Worm (Caenorhabditis elegans): ENCODE data around the gene srlf-12.
A peak's percentile ranks its signal among the peaks of the same experiment; 100 is the strongest.

srlf-12 gene

DNA sequence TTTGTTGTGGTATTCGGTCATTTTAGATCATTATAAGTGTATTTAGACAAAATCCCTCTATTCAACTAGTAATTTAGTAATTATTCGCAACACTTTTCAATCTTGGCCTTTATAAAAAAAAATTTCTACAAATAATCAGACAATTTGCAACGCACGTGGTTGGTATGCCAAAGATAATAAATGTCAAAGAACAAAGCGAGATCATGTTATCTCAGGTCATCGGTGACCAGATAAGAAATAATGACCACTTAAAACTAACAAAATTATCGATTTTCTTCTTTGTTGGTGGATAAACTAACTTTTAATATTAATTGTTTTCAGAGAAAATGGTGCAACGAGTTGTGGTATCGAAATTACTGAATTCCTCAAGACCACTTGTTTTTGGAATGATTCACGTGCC, 10.7 kb downstream of the srlf-12 start, which contains the start of gene F13E9.13:
TSS of gene F13E9.13 (plus strand) at position 317 of the 400 bp plus-strand sequence.
- TF ChIP-seq dmd-4 (tag; optimal IDR thresholded peaks at IDR 0.05) (no peak), ceh-82 (tag; optimal IDR thresholded peaks at IDR 0.05) (no peak), fos-1 (tag; optimal IDR thresholded peaks at IDR 0.05) (peak; percentile 24), sma-9 (GFP tag; optimal IDR thresholded peaks at IDR 0.05) (peak; percentile 46), sma-9 (tag; optimal IDR thresholded peaks at IDR 0.05) (no peak)

DNA sequence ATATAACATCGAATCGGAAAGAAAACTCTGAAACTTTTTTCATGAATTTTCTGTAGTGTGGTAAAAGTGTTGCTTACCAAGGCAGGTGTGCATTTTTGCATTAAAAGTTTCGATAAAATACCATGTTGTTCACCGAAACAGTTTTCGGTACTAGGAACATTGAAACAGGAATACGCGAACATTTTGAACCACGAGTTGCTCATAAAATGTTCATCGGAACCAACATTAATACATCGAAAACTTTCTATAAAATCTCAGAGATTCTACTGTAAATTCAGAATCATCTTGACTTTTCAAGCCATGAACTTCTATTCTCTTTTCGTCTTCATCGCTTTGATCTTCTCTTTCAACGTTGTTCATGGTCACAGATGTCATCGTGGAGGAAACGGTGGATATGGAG, 11.6 kb downstream of the srlf-12 start, which contains the start of gene fipr-15:
TSS of gene fipr-15 (plus strand) at position 301 of the 400 bp plus-strand sequence.
- no peak for TF ChIP-seq mdl-1 (tag; optimal IDR thresholded peaks at IDR 0.05)
- no peak for TF ChIP-seq snpc-4 (tag; optimal IDR thresholded peaks at IDR 0.05)
- no peak for TF ChIP-seq fos-1 (tag; optimal IDR thresholded peaks at IDR 0.05)
- TF ChIP-seq alr-1 (tag; optimal IDR thresholded peaks at IDR 0.05), result no peak
- TF ChIP-seq ZK546.5 (tag; optimal IDR thresholded peaks at IDR 0.05), result no peak
- TF ChIP-seq nhr-21 (tag; optimal IDR thresholded peaks at IDR 0.05), result no peak
- TF ChIP-seq unc-62 (GFP tag; optimal IDR thresholded peaks at IDR 0.05), result no peak
- TF ChIP-seq ama-1 (optimal IDR thresholded peaks at IDR 0.05), result no peak
- TF ChIP-seq C34F6.9 (tag; optimal IDR thresholded peaks at IDR 0.05), result no peak
- TF ChIP-seq ceh-16 (tag; optimal IDR thresholded peaks at IDR 0.05), result no peak
- TF ChIP-seq peb-1 (tag; optimal IDR thresholded peaks at IDR 0.05), result no peak

DNA sequence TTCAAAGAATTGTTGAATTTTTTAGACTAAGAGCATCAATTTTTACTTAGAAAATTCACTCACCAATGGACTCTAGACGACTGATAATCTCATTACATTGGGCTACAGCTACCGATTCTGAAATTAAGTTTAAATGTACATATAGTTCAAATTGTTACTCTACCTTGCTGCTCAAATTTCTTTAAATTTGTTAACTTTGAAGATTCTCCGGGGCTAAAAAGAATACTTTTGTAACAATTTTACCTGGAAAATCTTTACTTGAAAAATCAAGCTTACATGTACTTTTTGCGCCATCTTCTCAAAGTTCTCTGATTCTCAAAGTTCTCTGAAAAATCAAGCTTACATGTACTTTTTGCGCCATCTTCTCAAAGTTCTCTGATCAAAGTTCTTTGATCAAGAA, 12.4 kb downstream of the srlf-12 start, which contains the start of gene sdz-13:
TSS of gene sdz-13 (minus strand) at position 101 of the 400 bp plus-strand sequence.
- TF ChIP-seq F13H6.1 (tag; optimal IDR thresholded peaks at IDR 0.05) (no peak), nhr-129 (tag; optimal IDR thresholded peaks at IDR 0.05) (no peak), aly-2 (tag; optimal IDR thresholded peaks at IDR 0.05) (no peak), sma-9 (GFP tag; optimal IDR thresholded peaks at IDR 0.05) (no peak), sma-9 (tag; optimal IDR thresholded peaks at IDR 0.05) (no peak), lin-13 (GFP tag; optimal IDR thresholded peaks at IDR 0.05) (no peak), snpc-4 (tag; optimal IDR thresholded peaks at IDR 0.05) (no peak), unc-55 (GFP tag; optimal IDR thresholded peaks at IDR 0.05) (no peak), mbf-1 (tag; optimal IDR thresholded peaks at IDR 0.05) (no peak), sem-4 (tag; optimal IDR thresholded peaks at IDR 0.05) (no peak), ZK546.5 (tag; optimal IDR thresholded peaks at IDR 0.05) (no peak), lin-11 (tag; optimal IDR thresholded peaks at IDR 0.05) (no peak), mdl-1 (tag; optimal IDR thresholded peaks at IDR 0.05) (no peak), lsy-2 (tag; optimal IDR thresholded peaks at IDR 0.05) (no peak), peb-1 (tag; optimal IDR thresholded peaks at IDR 0.05) (no peak), nhr-10 (tag; optimal IDR thresholded peaks at IDR 0.05) (no peak), elt-3 (tag; optimal IDR thresholded peaks at IDR 0.05) (no peak), nhr-12 (tag; optimal IDR thresholded peaks at IDR 0.05) (no peak), C34F6.9 (tag; optimal IDR thresholded peaks at IDR 0.05) (no peak), blmp-1 (tag; optimal IDR thresholded peaks at IDR 0.05; ENCODE audit: insufficient read depth) (no peak), nhr-77 (tag; optimal IDR thresholded peaks at IDR 0.05) (no peak)

DNA sequence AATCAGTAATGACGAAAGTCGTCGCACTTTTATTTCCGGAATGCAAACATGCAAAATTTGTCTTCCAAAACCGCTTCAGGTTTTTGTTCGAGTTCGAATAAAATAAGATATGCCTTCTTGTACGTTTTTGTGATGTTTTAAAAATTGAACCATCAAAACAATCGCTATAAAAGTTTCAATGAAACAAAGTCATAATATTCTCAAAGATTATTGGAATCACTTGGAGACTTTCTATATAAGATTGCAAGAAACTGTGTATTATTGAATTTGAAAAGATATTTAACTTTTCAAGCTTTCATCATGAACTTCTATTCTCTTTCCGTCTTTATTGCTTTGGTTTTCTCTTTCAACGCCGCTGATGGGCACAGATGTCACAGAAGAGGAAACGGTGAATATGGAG, 15.0 kb downstream of the srlf-12 start, which contains the start of gene fipr-14:
TSS of gene fipr-14 (plus strand) at position 301 of the 400 bp plus-strand sequence.
- TF ChIP-seq nhr-23 (tag; optimal IDR thresholded peaks at IDR 0.05), result no peak
- no peak for TF ChIP-seq nhr-129 (tag; optimal IDR thresholded peaks at IDR 0.05)
- TF ChIP-seq gmeb-1 (tag; optimal IDR thresholded peaks at IDR 0.05), result no peak
- no peak for TF ChIP-seq aly-2 (tag; optimal IDR thresholded peaks at IDR 0.05)
- no peak for TF ChIP-seq nhr-10 (tag; optimal IDR thresholded peaks at IDR 0.05)
- TF ChIP-seq R02D3.7 (tag; optimal IDR thresholded peaks at IDR 0.05), result no peak
- no peak for TF ChIP-seq fos-1 (tag; optimal IDR thresholded peaks at IDR 0.05)
- no peak for TF ChIP-seq ZK546.5 (tag; optimal IDR thresholded peaks at IDR 0.05)
- no peak for TF ChIP-seq lsy-2 (tag; optimal IDR thresholded peaks at IDR 0.05)
- TF ChIP-seq lin-39 (tag; optimal IDR thresholded peaks at IDR 0.05), result no peak
- no peak for TF ChIP-seq sma-3 (GFP tag; optimal IDR thresholded peaks at IDR 0.05)
- TF ChIP-seq nhr-6 (tag; optimal IDR thresholded peaks at IDR 0.05), result no peak
- TF ChIP-seq elt-3 (tag; optimal IDR thresholded peaks at IDR 0.05), result no peak
- TF ChIP-seq unc-55 (GFP tag; optimal IDR thresholded peaks at IDR 0.05), result no peak
- no peak for TF ChIP-seq dmd-4 (tag; optimal IDR thresholded peaks at IDR 0.05)
- no peak for TF ChIP-seq nhr-11 (tag; optimal IDR thresholded peaks at IDR 0.05)
- TF ChIP-seq skn-1 (tag; optimal IDR thresholded peaks at IDR 0.05), result no peak
- TF ChIP-seq peb-1 (tag; optimal IDR thresholded peaks at IDR 0.05), result no peak
- TF ChIP-seq blmp-1 (tag; optimal IDR thresholded peaks at IDR 0.05; ENCODE audit: insufficient read depth), result no peak

All from whole organism, L2 larva.